Fruit fly (Drosophila melanogaster) whole organism, embryonic: ENCODE measurements around the gene CG42781.

Experiments used
- B-H1 ChIP-seq: fragments of 200-800 bp; sonication (Bioruptor generic); IDR thresholded peaks from 3 replicates; pipeline ENCODE4 v1.3.6; 2022; ENCODE audit warnings: missing biosample characterization, missing genetic modification characterization
- C15 ChIP-seq: fragments of 200-800 bp; sonication (Bioruptor generic); IDR thresholded peaks from 3 replicates; pipeline ENCODE4 v1.3.6; 2022; ENCODE audit warnings: missing biosample characterization, missing genetic modification characterization
- CG1024 ChIP-seq: fragments of 200-800 bp; sonication (Bioruptor generic); IDR thresholded peaks from 2 replicates; pipeline ENCODE4 v1.3.6; 2022; ENCODE audit warnings: missing biosample characterization, missing genetic modification characterization
- CG12071 ChIP-seq: fragments of 200-800 bp; sonication (Bioruptor generic); optimal IDR thresholded peaks from 3 replicates; lab custom pipeline; 2018; ENCODE audit warnings: missing biosample characterization, mild to moderate bottlenecking, missing genetic modification characterization
- CG12769 ChIP-seq: fragments of 200-800 bp; sonication (Bioruptor generic); optimal IDR thresholded peaks from 2 replicates; lab custom pipeline; 2019; ENCODE audit warnings: missing biosample characterization, mild to moderate bottlenecking, missing genetic modification characterization, moderate library complexity
- CG14860 ChIP-seq: fragments of 200-800 bp; sonication (Bioruptor generic); IDR thresholded peaks from 3 replicates; pipeline ENCODE4 v1.3.6; 2022; ENCODE audit warnings: missing biosample characterization, missing genetic modification characterization; ENCODE audit not compliant: partially characterized antibody
- CG15073 ChIP-seq: fragments of 200-800 bp; sonication (Bioruptor generic); optimal IDR thresholded peaks from 2 replicates; lab custom pipeline; 2016; ENCODE audit warnings: missing biosample characterization, missing genetic modification characterization
- CG1647 ChIP-seq: fragments of 200-800 bp; sonication (Bioruptor generic); optimal IDR thresholded peaks from 3 replicates; lab custom pipeline; 2016; ENCODE audit warnings: missing biosample characterization, missing genetic modification characterization
- CG2889 ChIP-seq: fragments of 200-800 bp; sonication (Bioruptor generic); IDR thresholded peaks from 3 replicates; pipeline ENCODE4 v1.3.6; 2022; ENCODE audit warnings: missing biosample characterization, missing genetic modification characterization
- CG30020 ChIP-seq: fragments of 200-800 bp; optimal IDR thresholded peaks from 2 replicates; lab custom pipeline; 2019; ENCODE audit warnings: missing biosample characterization, mild to moderate bottlenecking, missing genetic modification characterization, moderate library complexity
- CG30431 ChIP-seq: fragments of 200-800 bp; sonication (Bioruptor generic); optimal IDR thresholded peaks from 2 replicates; lab custom pipeline; 2017; ENCODE audit warnings: missing biosample characterization, missing genetic modification characterization
- CG34224 ChIP-seq: fragments of 200-800 bp; sonication (Bioruptor generic); IDR thresholded peaks from 3 replicates; pipeline ENCODE4 v1.3.6; 2022; ENCODE audit warnings: missing biosample characterization, missing genetic modification characterization; ENCODE audit not compliant: partially characterized antibody
- CG4282 ChIP-seq: fragments of 200-800 bp; sonication (Bioruptor generic); optimal IDR thresholded peaks from 2 replicates; lab custom pipeline; 2016; ENCODE audit warnings: missing biosample characterization, missing genetic modification characterization
- CG8281 ChIP-seq: fragments of 200-800 bp; sonication (Bioruptor generic); optimal IDR thresholded peaks from 2 replicates; lab custom pipeline; 2018; ENCODE audit warnings: missing biosample characterization, mild to moderate bottlenecking, missing genetic modification characterization, moderate library complexity
- CkIIα-i1 ChIP-seq: fragments of 200-800 bp; sonication (Bioruptor generic); IDR thresholded peaks from 2 replicates; pipeline ENCODE4 v1.3.6; 2022; ENCODE audit warnings: missing biosample characterization, missing genetic modification characterization
- CoRest ChIP-seq: fragments of 200-800 bp; sonication (Bioruptor generic); optimal IDR thresholded peaks from 3 replicates; lab custom pipeline; 2018; ENCODE audit warnings: missing biosample characterization, mild to moderate bottlenecking, missing genetic modification characterization, moderate library complexity
- E2f2 ChIP-seq: fragments of 200-800 bp; sonication (Bioruptor generic); IDR thresholded peaks from 2 replicates; pipeline ENCODE4 v1.3.6; 2022; ENCODE audit warnings: missing biosample characterization, missing genetic modification characterization
- Fer1 ChIP-seq: fragments of 200-800 bp; sonication (Bioruptor generic); optimal IDR thresholded peaks from 2 replicates; lab custom pipeline; 2017; ENCODE audit warnings: missing biosample characterization, mild to moderate bottlenecking, missing genetic modification characterization
- HLH4C ChIP-seq: fragments of 200-800 bp; sonication (Bioruptor generic); IDR thresholded peaks from 3 replicates; pipeline ENCODE4 v1.3.6; 2022; ENCODE audit warnings: missing biosample characterization, missing genetic modification characterization; ENCODE audit not compliant: partially characterized antibody
- Hmx ChIP-seq: fragments of 200-800 bp; sonication (Bioruptor generic); optimal IDR thresholded peaks from 2 replicates; lab custom pipeline; 2016; ENCODE audit warnings: missing biosample characterization, missing genetic modification characterization
- Hr3 ChIP-seq: fragments of 200-800 bp; sonication (Bioruptor generic); optimal IDR thresholded peaks from 3 replicates; lab custom pipeline; 2016; ENCODE audit warnings: missing biosample characterization, missing genetic modification characterization
- Mrtf ChIP-seq: fragments of 200-800 bp; sonication (Bioruptor generic); IDR thresholded peaks from 3 replicates; pipeline ENCODE4 v1.3.6; 2022; ENCODE audit warnings: missing biosample characterization, missing genetic modification characterization
- Nf-YB ChIP-seq: fragments of 200-800 bp; sonication (Bioruptor generic); optimal IDR thresholded peaks from 3 replicates; lab custom pipeline; 2019; ENCODE audit warnings: missing biosample characterization, mild to moderate bottlenecking, missing genetic modification characterization, moderate library complexity
- NfI ChIP-seq: fragments of 200-800 bp; sonication (Bioruptor generic); optimal IDR thresholded peaks from 3 replicates; lab custom pipeline; 2018; ENCODE audit warnings: missing biosample characterization, mild to moderate bottlenecking, missing genetic modification characterization, moderate library complexity
- Sox102F ChIP-seq: fragments of 200-800 bp; sonication (Bioruptor generic); optimal IDR thresholded peaks from 2 replicates; lab custom pipeline; 2018; ENCODE audit warnings: missing biosample characterization, mild to moderate bottlenecking, missing genetic modification characterization, moderate library complexity
- Ssrp ChIP-seq: fragments of 200-800 bp; sonication (Bioruptor generic); optimal IDR thresholded peaks from 2 replicates; lab custom pipeline; 2018; ENCODE audit warnings: missing biosample characterization, mild to moderate bottlenecking, missing genetic modification characterization, moderate library complexity
- Usf ChIP-seq: fragments of 200-800 bp; sonication (Bioruptor generic); optimal IDR thresholded peaks from 2 replicates; lab custom pipeline; 2017; ENCODE audit warnings: missing genotype, missing biosample characterization, missing genetic modification characterization
- dan ChIP-seq: fragments of 200-800 bp; sonication (Bioruptor generic); IDR thresholded peaks from 2 replicates; pipeline ENCODE4 v1.3.6; 2022; ENCODE audit warnings: missing biosample characterization, missing genetic modification characterization
- danr ChIP-seq: fragments of 200-800 bp; sonication (Bioruptor generic); IDR thresholded peaks from 2 replicates; pipeline ENCODE4 v1.3.6; 2022; ENCODE audit warnings: missing biosample characterization, missing genetic modification characterization
- dpn ChIP-seq, 2 experiments: fragments of 200-800 bp; sonication (Bioruptor generic); optimal IDR thresholded peaks; 3 replicates each; lab custom pipeline; 2016; ENCODE audit warnings: missing biosample characterization in 2 of 2, missing genetic modification characterization in 2 of 2
- fu2 ChIP-seq: fragments of 200-800 bp; sonication (Bioruptor generic); optimal IDR thresholded peaks from 2 replicates; lab custom pipeline; 2016; ENCODE audit warnings: missing biosample characterization, missing genetic modification characterization
- grau ChIP-seq: fragments of 200-800 bp; optimal IDR thresholded peaks from 3 replicates; lab custom pipeline; 2019; ENCODE audit warnings: missing biosample characterization, mild to moderate bottlenecking, missing genetic modification characterization, moderate library complexity
- kay ChIP-seq: fragments of 200-800 bp; sonication (Bioruptor generic); optimal IDR thresholded peaks from 2 replicates; lab custom pipeline; 2016; ENCODE audit warnings: missing biosample characterization, missing genetic modification characterization
- nerfin-1 ChIP-seq: fragments of 200-800 bp; sonication (Bioruptor generic); optimal IDR thresholded peaks from 3 replicates; lab custom pipeline; 2019; ENCODE audit warnings: missing biosample characterization, mild to moderate bottlenecking, missing genetic modification characterization, moderate library complexity
- nom ChIP-seq: fragments of 200-800 bp; sonication (Bioruptor generic); optimal IDR thresholded peaks from 2 replicates; lab custom pipeline; 2017; ENCODE audit warnings: missing biosample characterization, missing genetic modification characterization, mild to moderate bottlenecking, moderate library complexity, missing genetic modification reagents
- otp ChIP-seq: fragments of 200-800 bp; sonication (Bioruptor generic); IDR thresholded peaks from 3 replicates; pipeline ENCODE4, ENCODE4 v1.3.6; 2022; ENCODE audit warnings: missing biosample characterization, missing genetic modification characterization
- phol ChIP-seq: fragments of 200-800 bp; sonication (Bioruptor generic); optimal IDR thresholded peaks from 3 replicates; lab custom pipeline; 2018; ENCODE audit warnings: missing biosample characterization, mild to moderate bottlenecking, missing genetic modification characterization, moderate library complexity
- pnt ChIP-seq: fragments of 200-800 bp; sonication (Bioruptor generic); optimal IDR thresholded peaks from 3 replicates; lab custom pipeline; 2016; ENCODE audit warnings: missing biosample characterization, missing genetic modification characterization
- pros ChIP-seq: fragments of 200-800 bp; sonication (Bioruptor generic); optimal IDR thresholded peaks from 3 replicates; lab custom pipeline; 2019; ENCODE audit warnings: missing biosample characterization, mild to moderate bottlenecking, missing genetic modification characterization, moderate library complexity
- psq ChIP-seq: fragments of 200-800 bp; sonication (Bioruptor generic); optimal IDR thresholded peaks from 2 replicates; lab custom pipeline; 2017; ENCODE audit warnings: missing biosample characterization, missing genetic modification characterization
- row ChIP-seq: fragments of 200-800 bp; sonication (Bioruptor generic); IDR thresholded peaks from 3 replicates; pipeline ENCODE4 v1.3.6; 2022; ENCODE audit warnings: missing biosample characterization, missing genetic modification characterization
- sna ChIP-seq: fragments of 200-800 bp; sonication (Bioruptor generic); IDR thresholded peaks from 2 replicates; pipeline ENCODE4 v1.3.6; 2022; ENCODE audit warnings: missing biosample characterization, missing genetic modification characterization; ENCODE audit not compliant: partially characterized antibody
- sr ChIP-seq: fragments of 200-800 bp; sonication (Bioruptor generic); IDR thresholded peaks from 3 replicates; pipeline ENCODE4 v1.3.6; 2022; ENCODE audit warnings: missing biosample characterization, missing genetic modification characterization
- tap ChIP-seq: fragments of 200-800 bp; optimal IDR thresholded peaks from 3 replicates; lab custom pipeline; 2019; ENCODE audit warnings: missing biosample characterization, mild to moderate bottlenecking, missing genetic modification characterization, moderate library complexity
- tll ChIP-seq, 2 experiments: fragments of 200-800 bp in 1 of 2; fragments of >200 bp in 1 of 2; sonication (Bioruptor generic) in 1 of 2; optimal IDR thresholded peaks; 2 replicates each; lab custom pipeline; 2017 to 2019; ENCODE audit warnings: missing biosample characterization in 2 of 2, missing genetic modification characterization in 2 of 2, mild to moderate bottlenecking in 1 of 2, moderate library complexity in 1 of 2
- ttk ChIP-seq: fragments of 200-800 bp; sonication (Bioruptor generic); IDR thresholded peaks from 2 replicates; pipeline ENCODE4 v2.1.2; 2022; ENCODE audit warnings: missing biosample characterization, missing genetic modification characterization
- twi ChIP-seq: fragments of 200-800 bp; optimal IDR thresholded peaks from 2 replicates; lab custom pipeline; 2019; ENCODE audit warnings: missing biosample characterization, mild to moderate bottlenecking, missing genetic modification characterization, moderate library complexity
- zen ChIP-seq: fragments of 200-800 bp; sonication (Bioruptor generic); optimal IDR thresholded peaks from 3 replicates; lab custom pipeline; 2018; ENCODE audit warnings: missing biosample characterization, mild to moderate bottlenecking, missing genetic modification characterization, moderate library complexity

The CG42781 gene

DNA sequence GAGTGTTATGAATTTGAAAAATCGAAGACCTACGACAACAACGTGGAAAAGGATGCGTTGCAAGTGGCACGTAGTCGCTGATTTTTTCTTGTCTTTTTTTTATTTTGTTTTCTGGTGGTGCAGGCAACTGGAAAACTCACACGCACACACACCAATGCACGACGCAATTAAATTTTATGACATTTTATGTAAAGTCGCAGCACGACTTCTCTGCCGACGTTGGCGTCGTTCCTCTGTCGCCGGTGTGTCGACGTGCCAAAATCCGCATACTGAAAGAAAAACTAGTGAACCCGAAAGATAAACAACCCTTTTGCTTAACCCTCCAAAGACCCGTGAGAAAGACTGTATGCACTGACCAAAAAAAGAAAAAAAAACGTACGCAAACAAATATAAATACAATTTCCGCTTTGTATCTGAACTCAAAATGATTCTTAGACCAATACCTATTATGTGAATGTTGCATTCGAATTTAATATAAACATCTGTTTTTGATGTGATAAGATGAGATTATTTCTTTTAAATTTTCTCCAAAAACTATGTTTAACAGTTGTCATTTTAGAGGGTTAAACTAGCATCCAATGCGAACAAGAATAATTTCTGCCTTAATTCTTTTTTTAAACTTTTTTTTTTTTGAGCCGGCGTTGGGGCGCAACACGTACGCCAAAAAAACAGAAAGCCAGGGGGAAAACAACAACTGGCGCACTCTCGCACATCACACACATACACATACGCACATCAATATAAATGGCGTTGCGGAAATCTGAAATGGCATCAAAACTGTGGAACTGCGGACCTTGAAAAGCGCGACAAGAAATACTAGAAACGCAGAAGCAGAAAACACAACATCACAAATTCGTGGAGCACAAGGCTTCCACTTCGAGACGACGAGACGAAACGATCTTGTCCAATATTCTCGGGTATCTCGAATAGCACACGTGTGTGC, 48.7 kb downstream of the CG42781 start (continued):
- TF ChIP-seq NfI (GFP tag; lab: Kevin White, UChicago) (peak; percentile 6), CG8281 (tag; lab: Kevin White, UChicago) (no peak), zen (tag; lab: Kevin White, UChicago) (no peak), HLH4C (no peak), Hmx (GFP tag; lab: Kevin White, UChicago) (no peak), sna (GFP tag; lab: Robert Waterston, UW) (no peak), Sox102F (GFP tag; lab: Kevin White, UChicago) (no peak), CG12769 (peak; percentile 88), CG2889 (GFP tag; lab: Robert Waterston, UW) (0 out of 3 replicates have a peak, but pooled peaks have one; percentile 26), CG34224 (GFP tag; lab: Robert Waterston, UW) (no peak), Usf (no peak), danr (GFP tag; lab: Robert Waterston, UW) (0 out of 2 replicates have a peak, but pooled peaks have one; percentile 29), sr (GFP tag; lab: Robert Waterston, UW) (no peak), phol (tag; lab: Kevin White, UChicago) (no peak), fu2 (GFP tag; lab: Kevin White, UChicago) (peak; percentile 62), grau (tag; lab: Kevin White, UChicago) (no peak), twi (tag; lab: Kevin White, UChicago) (no peak), B-H1 (GFP tag; lab: Robert Waterston, UW) (no peak), CG30431 (GFP tag; lab: Kevin White, UChicago) (no peak), dpn (GFP tag; optimal IDR thresholded peaks at IDR 0.05; lab: Kevin White, UChicago) (peak; percentile 30 to 66), kay (GFP tag; lab: Kevin White, UChicago) (no peak), pros (GFP tag; lab: Kevin White, UChicago) (no peak), CG12071 (GFP tag; lab: Kevin White, UChicago) (no peak), psq (GFP tag; lab: Kevin White, UChicago) (no peak), nerfin-1 (tag; lab: Kevin White, UChicago) (no peak), CG15073 (no peak), Fer1 (GFP tag; lab: Kevin White, UChicago) (no peak), Nf-YB (GFP tag; lab: Kevin White, UChicago) (no peak), row (GFP tag; lab: Robert Waterston, UW) (peak; percentile 46; the same call in 2 of the 3 replicates), Ssrp (tag; lab: Kevin White, UChicago) (peak; percentile 17), tll (GFP tag; optimal IDR thresholded peaks at IDR 0.05; lab: Kevin White, UChicago) (no peak), Mrtf (0 out of 3 replicates have a peak, but pooled peaks have one; percentile 33), CG4282 (GFP tag; lab: Kevin White, UChicago) (peak; percentile 27), CkIIα-i1 (GFP tag; lab: Robert Waterston, UW) (no peak), pnt (GFP tag; lab: Kevin White, UChicago) (peak; percentile 5), C15 (no peak), otp (GFP tag; lab: Robert Waterston, UW) (no peak), dan (GFP tag; lab: Robert Waterston, UW) (no peak), nom (GFP tag; lab: Kevin White, UChicago) (peak; percentile 71), Hr3 (peak; percentile 33), ttk (GFP tag; lab: Robert Waterston, UW) (no peak), CG14860 (GFP tag; lab: Robert Waterston, UW) (no peak), CG30020 (tag; lab: Kevin White, UChicago) (no peak), tap (tag; lab: Kevin White, UChicago) (no peak), CoRest (tag; lab: Kevin White, UChicago) (peak; percentile 23), CG1647 (GFP tag; lab: Kevin White, UChicago) (no peak), CG1024 (GFP tag; lab: Robert Waterston, UW) (no peak), E2f2 (no peak)
